Worm (Caenorhabditis elegans) whole organism, L3 larva: ENCODE data around the gene acdh-2.

Source experiments
- R02D3.7 ChIP-seq: fragments of 150-350 bp; optimal IDR thresholded peaks from 2 replicates; lab custom pipeline; 2014; ENCODE audit warnings: missing biosample characterization, missing genetic modification characterization
- ZK546.5 ChIP-seq: sonication (generic microtip); optimal IDR thresholded peaks from 2 replicates; lab custom pipeline; 2017; ENCODE audit warnings: missing biosample characterization, missing genetic modification characterization
- aly-2 ChIP-seq: fragments of 150-350 bp; optimal IDR thresholded peaks from 2 replicates; lab custom pipeline; 2014; ENCODE audit warnings: missing biosample characterization, missing genetic modification characterization
- ceh-16 ChIP-seq: sonication (generic microtip); optimal IDR thresholded peaks from 2 replicates; lab custom pipeline; 2017; ENCODE audit warnings: missing biosample characterization, missing genetic modification characterization
- ceh-28 ChIP-seq: fragments of 150-350 bp; optimal IDR thresholded peaks from 2 replicates; lab custom pipeline; 2014; ENCODE audit warnings: missing biosample characterization, missing genetic modification reagents, missing genetic modification characterization
- ceh-9 ChIP-seq: sonication (generic microtip); optimal IDR thresholded peaks from 2 replicates; lab custom pipeline; 2018; ENCODE audit warnings: missing biosample characterization, missing genetic modification characterization
- daf-12 ChIP-seq: fragments of 150-350 bp; optimal IDR thresholded peaks from 2 replicates; lab custom pipeline; 2014; ENCODE audit warnings: missing biosample characterization, missing genetic modification reagents, missing genetic modification characterization
- egl-27 ChIP-seq: sonication (generic microtip); optimal IDR thresholded peaks from 4 replicates; lab custom pipeline; 2017; ENCODE audit warnings: missing biosample characterization, missing genetic modification reagents, missing genetic modification characterization
- elt-1 ChIP-seq: fragments of 150-350 bp; optimal IDR thresholded peaks from 2 replicates; lab custom pipeline; 2014; ENCODE audit warnings: missing biosample characterization, missing genetic modification characterization
- elt-2 ChIP-seq: sonication (generic microtip); optimal IDR thresholded peaks from 2 replicates; lab custom pipeline; 2016; ENCODE audit warnings: missing genetic modification reagents, mild to moderate bottlenecking, missing genetic modification characterization, missing compliant biosample characterization
- eor-1 ChIP-seq, 2 experiments: fragments of 150-350 bp; optimal IDR thresholded peaks; 2 replicates each; lab custom pipeline; 2014 to 2018; ENCODE audit warnings: missing biosample characterization in 2 of 2, missing genetic modification characterization in 2 of 2
- fkh-10 ChIP-seq: sonication (generic microtip); optimal IDR thresholded peaks from 2 replicates; lab custom pipeline; 2017; ENCODE audit warnings: missing biosample characterization, missing genetic modification reagents, missing genetic modification characterization
- fkh-2 ChIP-seq: fragments of 150-350 bp; optimal IDR thresholded peaks from 2 replicates; lab custom pipeline; 2014; ENCODE audit warnings: missing biosample characterization, missing genetic modification reagents, missing genetic modification characterization
- hmg-11 ChIP-seq: sonication (generic microtip); optimal IDR thresholded peaks from 2 replicates; lab custom pipeline; 2016; ENCODE audit warnings: missing genetic modification characterization, missing compliant biosample characterization
- lin-15B ChIP-seq: fragments of 150-350 bp; optimal IDR thresholded peaks from 2 replicates; lab custom pipeline; 2014; ENCODE audit warnings: missing biosample characterization, missing genetic modification characterization
- lin-39 ChIP-seq: fragments of 150-350 bp; optimal IDR thresholded peaks from 2 replicates; lab custom pipeline; 2018; ENCODE audit warnings: missing biosample characterization, missing genetic modification reagents, missing genetic modification characterization
- mml-1 ChIP-seq: fragments of 150-350 bp; sonication (generic microtip); optimal IDR thresholded peaks from 3 replicates; lab custom pipeline; 2014; ENCODE audit warnings: missing biosample characterization, missing genetic modification characterization
- nfya-1 ChIP-seq: sonication (generic microtip); optimal IDR thresholded peaks from 2 replicates; lab custom pipeline; 2017; ENCODE audit warnings: missing genetic modification characterization, mild to moderate bottlenecking, missing compliant biosample characterization, antibody characterized with exemption, moderate library complexity; ENCODE audit not compliant: insufficient read depth
- nhr-11 ChIP-seq: fragments of 150-350 bp; optimal IDR thresholded peaks from 2 replicates; lab custom pipeline; 2014; ENCODE audit warnings: missing biosample characterization, missing genetic modification characterization
- nhr-12 ChIP-seq: fragments of 150-350 bp; optimal IDR thresholded peaks from 2 replicates; lab custom pipeline; 2014; ENCODE audit warnings: missing biosample characterization, missing genetic modification characterization
- nhr-23 ChIP-seq: fragments of 150-350 bp; optimal IDR thresholded peaks from 2 replicates; lab custom pipeline; 2014; ENCODE audit warnings: missing biosample characterization, missing genetic modification reagents, missing genetic modification characterization
- nhr-237 ChIP-seq: fragments of 150-350 bp; optimal IDR thresholded peaks from 2 replicates; lab custom pipeline; 2014; ENCODE audit warnings: missing biosample characterization, missing genetic modification characterization
- nhr-25 ChIP-seq: sonication (generic microtip); optimal IDR thresholded peaks from 2 replicates; lab custom pipeline; 2017; ENCODE audit warnings: missing biosample characterization, missing genetic modification characterization
- nhr-43 ChIP-seq: sonication (generic microtip); optimal IDR thresholded peaks from 2 replicates; lab custom pipeline; 2016; ENCODE audit warnings: mild to moderate bottlenecking, missing genetic modification characterization, missing compliant biosample characterization; ENCODE audit not compliant: poor library complexity, severe bottlenecking
- nhr-67 ChIP-seq: fragments of 150-350 bp; optimal IDR thresholded peaks from 2 replicates; lab custom pipeline; 2014; ENCODE audit warnings: missing biosample characterization, missing genetic modification characterization
- nhr-77 ChIP-seq: fragments of 150-350 bp; optimal IDR thresholded peaks from 2 replicates; lab custom pipeline; 2014; ENCODE audit warnings: missing biosample characterization, missing genetic modification characterization
- pha-4 ChIP-seq: fragments of 150-350 bp; optimal IDR thresholded peaks from 2 replicates; lab custom pipeline; 2014; ENCODE audit warnings: missing biosample characterization, missing genetic modification reagents, missing genetic modification characterization
- pqm-1 ChIP-seq: fragments of 150-350 bp; optimal IDR thresholded peaks from 2 replicates; lab custom pipeline; 2017; ENCODE audit warnings: missing biosample characterization, missing genetic modification characterization, inconsistent platforms
- sea-2 ChIP-seq: fragments of 150-350 bp; sonication (generic microtip); optimal IDR thresholded peaks from 4 replicates; lab custom pipeline; 2014; ENCODE audit warnings: missing biosample characterization, missing genetic modification reagents, missing genetic modification characterization
- skn-1 ChIP-seq: fragments of 150-350 bp; optimal IDR thresholded peaks from 2 replicates; lab custom pipeline; 2014; ENCODE audit warnings: missing biosample characterization, missing genetic modification characterization
- snpc-4 ChIP-seq: fragments of 150-350 bp; optimal IDR thresholded peaks from 2 replicates; lab custom pipeline; 2014; ENCODE audit warnings: missing biosample characterization, missing genetic modification characterization
- tbx-2 ChIP-seq: sonication (generic microtip); optimal IDR thresholded peaks from 2 replicates; lab custom pipeline; 2016; ENCODE audit warnings: mild to moderate bottlenecking, missing genetic modification characterization, missing compliant biosample characterization
- unc-62 ChIP-seq: fragments of 150-350 bp; sonication (generic microtip); optimal IDR thresholded peaks from 4 replicates; lab custom pipeline; 2014; ENCODE audit warnings: missing biosample characterization, missing genetic modification reagents, missing genetic modification characterization
- ztf-11 ChIP-seq: fragments of 150-350 bp; optimal IDR thresholded peaks from 2 replicates; lab custom pipeline; 2014; ENCODE audit warnings: missing biosample characterization, missing genetic modification characterization

The acdh-2 gene

ce11 chrII:5531855-5532328 is 15.4 kb downstream of the acdh-2 start, which contains the start of gene C17C3.9:
Gene C17C3.9, minus strand, starts transcription at chrII:5532278.
- no peak for TF ChIP-seq fkh-2
- no peak for TF ChIP-seq lin-15B (tag; lab: Kevin White, UChicago)
- TF ChIP-seq nhr-11 (tag; lab: Kevin White, UChicago): no peak
- TF ChIP-seq eor-1 (tag; optimal IDR thresholded peaks at IDR 0.05; lab: Kevin White, UChicago): no peak
- TF ChIP-seq nhr-25 (tag; lab: Kevin White, UChicago): no peak
- no peak for TF ChIP-seq lin-39 (tag; lab: Kevin White, UChicago)
- TF ChIP-seq ztf-11 (tag; lab: Kevin White, UChicago): no peak

ce11 chrII:5527841-5528240 is 19.5 kb downstream of the acdh-2 start, which contains the start of gene ZK177.1:
Gene ZK177.1, plus strand, starts transcription at chrII:5528141.
- TF ChIP-seq ceh-9 (tag; lab: Kevin White, UChicago) (no peak), skn-1 (tag; lab: Kevin White, UChicago) (no peak), snpc-4 (no peak), nhr-43 (tag; lab: Kevin White, UChicago) (no peak), mml-1 (no peak), pha-4 (no peak), nhr-11 (tag; lab: Kevin White, UChicago) (no peak), ceh-28 (tag; lab: Kevin White, UChicago) (no peak), egl-27 (tag; lab: Kevin White, UChicago) (no peak), elt-1 (tag; lab: Kevin White, UChicago) (no peak), pqm-1 (tag; lab: Kevin White, UChicago) (no peak), R02D3.7 (tag; lab: Kevin White, UChicago) (no peak)

ce11 chrII:5525297-5525696 is 22.0 kb downstream of the acdh-2 start, which contains the start of gene tbx-35:
Gene tbx-35, minus strand, starts transcription at chrII:5525397.
- TF ChIP-seq elt-1 (tag; lab: Kevin White, UChicago): no peak
- TF ChIP-seq hmg-11 (tag; lab: Kevin White, UChicago): no peak
- no peak for TF ChIP-seq ztf-11 (tag; lab: Kevin White, UChicago)
- no peak for TF ChIP-seq nhr-67 (tag; lab: Kevin White, UChicago)
- TF ChIP-seq nhr-25 (tag; lab: Kevin White, UChicago): no peak
- no peak for TF ChIP-seq fkh-10
- TF ChIP-seq daf-12: no peak
- TF ChIP-seq nfya-1 (tag; lab: Kevin White, UChicago): no peak
- TF ChIP-seq pha-4: no peak

ce11 chrII:5522637-5523036 is 24.7 kb downstream of the acdh-2 start, which contains the start of gene ZK177.11:
Gene ZK177.11, plus strand, starts transcription at chrII:5522937.
- TF ChIP-seq sea-2 (GFP tag; lab: Kevin White, UChicago) (no peak), nfya-1 (tag; lab: Kevin White, UChicago) (no peak), unc-62 (no peak), nhr-237 (tag; lab: Kevin White, UChicago) (no peak), R02D3.7 (tag; lab: Kevin White, UChicago) (no peak), tbx-2 (tag; lab: Kevin White, UChicago) (no peak), elt-1 (tag; lab: Kevin White, UChicago) (no peak), aly-2 (tag; lab: Kevin White, UChicago) (no peak), snpc-4 (no peak)

- TF ChIP-seq nhr-77 (tag; lab: Kevin White, UChicago): no peak
- TF ChIP-seq pqm-1 (tag; lab: Kevin White, UChicago): no peak
- TF ChIP-seq lin-15B (tag; lab: Kevin White, UChicago): no peak
- TF ChIP-seq aly-2 (tag; lab: Kevin White, UChicago): no peak
- TF ChIP-seq daf-12: no peak
- TF ChIP-seq ZK546.5 (tag; lab: Kevin White, UChicago): no peak
- no peak for TF ChIP-seq nhr-23 (tag; lab: Kevin White, UChicago)
- no peak for TF ChIP-seq nhr-25 (tag; lab: Kevin White, UChicago)
- TF ChIP-seq pha-4: no peak
- TF ChIP-seq elt-1 (tag; lab: Kevin White, UChicago): no peak
- TF ChIP-seq nhr-12: no peak
- TF ChIP-seq ceh-16 (tag; lab: Kevin White, UChicago): no peak
- TF ChIP-seq elt-2: no peak
- no peak for TF ChIP-seq eor-1 (tag; optimal IDR thresholded peaks at IDR 0.05; lab: Kevin White, UChicago)
- no peak for TF ChIP-seq fkh-2
These were observed 25.9 kb downstream of the acdh-2 start, which contains the start of gene ZK177.12 for ce11 chrII:5521411-5521810. Gene ZK177.12, plus strand, starts transcription at chrII:5521711.
